Worm (Caenorhabditis elegans) whole organism, young adult: Measurements from ENCODE around the gene srg-23.
A peak's percentile ranks its signal among the peaks of the same experiment; 100 is the strongest.

ENCODE experiments used
- B0261.1 ChIP-seq: sonication (generic microtip); optimal IDR thresholded peaks from 2 replicates; lab custom pipeline; 2016; ENCODE audit warnings: mild to moderate bottlenecking, missing genetic modification characterization, moderate library complexity, missing compliant biosample characterization
- C06A6.2 ChIP-seq: fragments of 200-800 bp; sonication (Bioruptor generic); conservative IDR thresholded peaks from 2 replicates; pipeline ENCODE4 v1.3.6; 2022; ENCODE audit warnings: missing genetic modification characterization, missing compliant biosample characterization
- F49E8.2 ChIP-seq: sonication (generic microtip); optimal IDR thresholded peaks from 3 replicates; lab custom pipeline; 2017; ENCODE audit warnings: missing genetic modification characterization, mild to moderate bottlenecking, missing compliant biosample characterization, antibody characterized with exemption, moderate library complexity; ENCODE audit not compliant: insufficient read depth
- K12H6.12 ChIP-seq: fragments of 200-800 bp; sonication (Bioruptor generic); optimal IDR thresholded peaks from 2 replicates; lab custom pipeline; 2018; ENCODE audit warnings: mild to moderate bottlenecking, missing genetic modification characterization, missing compliant biosample characterization
- ZK185.1 ChIP-seq: sonication (generic microtip); optimal IDR thresholded peaks from 2 replicates; lab custom pipeline; 2016; ENCODE audit warnings: mild to moderate bottlenecking, missing genetic modification characterization, missing compliant biosample characterization; ENCODE audit not compliant: poor library complexity, severe bottlenecking
- aptf-2 ChIP-seq: fragments of 200-800 bp; sonication (Bioruptor generic); conservative IDR thresholded peaks from 2 replicates; pipeline ENCODE4 v1.3.6; 2022; ENCODE audit warnings: missing genetic modification reagents, missing genetic modification characterization, missing compliant biosample characterization
- aptf-3 ChIP-seq: fragments of 200-800 bp; sonication (Bioruptor generic); IDR thresholded peaks from 2 replicates; pipeline ENCODE4 v1.3.6; 2022; ENCODE audit warnings: missing genetic modification characterization, missing compliant biosample characterization
- atf-7 ChIP-seq: sonication (generic microtip); optimal IDR thresholded peaks from 2 replicates; lab custom pipeline; 2017; ENCODE audit warnings: mild to moderate bottlenecking, missing genetic modification characterization, missing compliant biosample characterization
- attf-3 ChIP-seq: fragments of 200-800 bp; sonication (Bioruptor generic); conservative IDR thresholded peaks from 2 replicates; pipeline ENCODE4 v1.3.6; 2022; ENCODE audit warnings: missing genetic modification reagents, missing genetic modification characterization, missing compliant biosample characterization
- ccch-3 ChIP-seq: fragments of 200-800 bp; sonication (Bioruptor generic); optimal IDR thresholded peaks from 2 replicates; lab custom pipeline; 2018; ENCODE audit warnings: mild to moderate bottlenecking, missing genetic modification characterization, missing compliant biosample characterization
- dox-1 ChIP-seq: fragments of 200-800 bp; sonication (Bioruptor generic); IDR thresholded peaks from 2 replicates; pipeline ENCODE4 v1.3.6; 2022; ENCODE audit warnings: missing genetic modification reagents, missing genetic modification characterization, missing compliant biosample characterization
- efl-1 ChIP-seq: fragments of 150-350 bp; optimal IDR thresholded peaks from 2 replicates; lab custom pipeline; 2014; ENCODE audit warnings: missing biosample characterization, missing genetic modification reagents, missing genetic modification characterization
- egl-44 ChIP-seq: fragments of 200-800 bp; sonication (Bioruptor generic); IDR thresholded peaks from 2 replicates; pipeline ENCODE4 v1.3.6; 2022; ENCODE audit warnings: missing genetic modification reagents, missing genetic modification characterization, missing compliant biosample characterization
- egrh-3 ChIP-seq: fragments of 200-800 bp; sonication (Bioruptor generic); IDR thresholded peaks from 2 replicates; pipeline ENCODE4 v1.3.6; 2022; ENCODE audit warnings: missing genetic modification reagents, missing genetic modification characterization, missing compliant biosample characterization
- fkh-3 ChIP-seq: sonication (generic microtip); optimal IDR thresholded peaks from 2 replicates; lab custom pipeline; 2016; ENCODE audit warnings: mild to moderate bottlenecking, missing genetic modification characterization, missing compliant biosample characterization
- him-1 ChIP-seq: sonication (generic microtip); optimal IDR thresholded peaks from 2 replicates; lab custom pipeline; 2016; ENCODE audit warnings: missing genotype, missing genetic modification reagents, missing genetic modification characterization, missing compliant biosample characterization
- let-526 ChIP-seq: fragments of 200-800 bp; sonication (Bioruptor generic); IDR thresholded peaks from 2 replicates; pipeline ENCODE4 v1.3.6; 2022; ENCODE audit warnings: missing genetic modification reagents, missing genetic modification characterization, missing compliant biosample characterization
- let-607 ChIP-seq, 2 experiments: fragments of 200-800 bp in 1 of 2; sonication (Bioruptor generic) in 1 of 2; sonication (generic microtip) in 1 of 2; optimal IDR thresholded peaks; 2 replicates each; lab custom pipeline; 2016 to 2018; ENCODE audit warnings: mild to moderate bottlenecking in 2 of 2, missing compliant biosample characterization in 2 of 2, missing genetic modification characterization in 2 of 2, moderate library complexity in 2 of 2, missing genotype in 1 of 2
- lin-40 ChIP-seq: sonication (generic microtip); optimal IDR thresholded peaks from 2 replicates; lab custom pipeline; 2016; ENCODE audit warnings: missing genetic modification characterization, mild to moderate bottlenecking, missing compliant biosample characterization, missing genotype, missing genetic modification reagents
- lin-54 ChIP-seq: fragments of 200-800 bp; sonication (Bioruptor generic); optimal IDR thresholded peaks from 2 replicates; lab custom pipeline; 2018; ENCODE audit warnings: mild to moderate bottlenecking, missing genetic modification characterization, missing compliant biosample characterization
- lir-1 ChIP-seq: fragments of 200-800 bp; sonication (Bioruptor generic); conservative IDR thresholded peaks from 2 replicates; pipeline ENCODE4 v1.3.6; 2022; ENCODE audit warnings: missing genetic modification reagents, missing genetic modification characterization, missing compliant biosample characterization
- lsl-1 ChIP-seq: fragments of 200-800 bp; sonication (Bioruptor generic); optimal IDR thresholded peaks from 2 replicates; lab custom pipeline; 2018; ENCODE audit warnings: mild to moderate bottlenecking, missing genetic modification characterization, moderate library complexity, missing compliant biosample characterization
- madf-10 ChIP-seq: sonication (generic microtip); optimal IDR thresholded peaks from 2 replicates; lab custom pipeline; 2016; ENCODE audit warnings: mild to moderate bottlenecking, missing genetic modification characterization, missing compliant biosample characterization
- madf-8 ChIP-seq: fragments of 200-800 bp; sonication (Bioruptor generic); conservative IDR thresholded peaks from 2 replicates; pipeline ENCODE4 v1.3.6; 2022; ENCODE audit warnings: missing genetic modification reagents, missing genetic modification characterization, missing compliant biosample characterization
- mel-28 ChIP-seq: sonication (generic microtip); optimal IDR thresholded peaks from 2 replicates; lab custom pipeline; 2016; ENCODE audit warnings: borderline replicate concordance, mild to moderate bottlenecking, missing genetic modification characterization, missing compliant biosample characterization
- nfya-1 ChIP-seq: sonication (generic microtip); optimal IDR thresholded peaks from 2 replicates; lab custom pipeline; 2017; ENCODE audit warnings: antibody characterized with exemption, missing compliant biosample characterization, missing genetic modification characterization, borderline replicate concordance; ENCODE audit not compliant: insufficient read depth
- nfya-2 ChIP-seq: fragments of 200-800 bp; sonication (Bioruptor generic); IDR thresholded peaks from 2 replicates; pipeline ENCODE4 v1.3.6; 2022; ENCODE audit warnings: missing genetic modification reagents, missing genetic modification characterization, missing compliant biosample characterization
- pha-4 ChIP-seq: fragments of 150-350 bp; sonication (generic microtip); optimal IDR thresholded peaks from 2 replicates; lab custom pipeline; 2014; ENCODE audit warnings: missing biosample characterization, missing genetic modification reagents, missing genetic modification characterization
- rpc-1 ChIP-seq, 2 experiments: fragments of 150-350 bp in 1 of 2; sonication (generic microtip) in 1 of 2; optimal IDR thresholded peaks; 2 replicates each; lab custom pipeline; 2014 to 2018; ENCODE audit warnings: missing biosample characterization in 1 of 2, missing genetic modification characterization in 1 of 2, missing genetic modification reagents in 1 of 2, missing genotype in 1 of 2
- snpc-4 ChIP-seq, 5 experiments: fragments of 150-350 bp in 1 of 5; sonication (generic microtip) in 4 of 5; optimal IDR thresholded peaks; 2 replicates each; lab custom pipeline; 2014 to 2018; ENCODE audit warnings: missing genetic modification characterization in 5 of 5, missing biosample characterization in 3 of 5, antibody characterized with exemption in 2 of 5, mild to moderate bottlenecking in 2 of 5, missing compliant biosample characterization in 2 of 5, missing genotype in 2 of 5, moderate library complexity in 2 of 5, missing genetic modification reagents in 1 of 5
- zfh-2 ChIP-seq: fragments of 200-800 bp; sonication (Bioruptor generic); conservative IDR thresholded peaks from 2 replicates; pipeline ENCODE4 v1.3.6; 2022; ENCODE audit warnings: missing genetic modification reagents, missing genetic modification characterization, missing compliant biosample characterization
- ztf-18 ChIP-seq: sonication (generic microtip); optimal IDR thresholded peaks from 2 replicates; lab custom pipeline; 2016; ENCODE audit warnings: missing genotype, mild to moderate bottlenecking, missing genetic modification characterization, missing compliant biosample characterization
- ztf-26 ChIP-seq: sonication (generic microtip); optimal IDR thresholded peaks from 2 replicates; lab custom pipeline; 2017; ENCODE audit warnings: missing genetic modification characterization, missing compliant biosample characterization

Gene srg-23

ce11 chrII:3048378-3048777 is 47.6 kb downstream of the srg-23 start, which contains the start of gene sri-28:
Gene sri-28, plus strand, starts transcription at chrII:3048678.
- no peak for TF ChIP-seq atf-7 (tag; lab: Kevin White, UChicago)
- no peak for TF ChIP-seq egrh-3 (GFP tag; lab: Robert Waterston, UW)
- TF ChIP-seq zfh-2 (GFP tag; lab: Robert Waterston, UW), result no peak
- no peak for TF ChIP-seq dox-1 (GFP tag; lab: Robert Waterston, UW)
- no peak for TF ChIP-seq lin-40
- TF ChIP-seq let-607 (tag; optimal IDR thresholded peaks at IDR 0.05; lab: Kevin White, UChicago), result no peak
- no peak for TF ChIP-seq ccch-3 (GFP tag; lab: Kevin White, UChicago)
- no peak for TF ChIP-seq nfya-2 (GFP tag; lab: Robert Waterston, UW)
- no peak for TF ChIP-seq fkh-3

ce11 chrII:3045875-3046274 is 50.1 kb downstream of the srg-23 start, which contains the start of gene sri-30:
Gene sri-30, plus strand, starts transcription at chrII:3046175.
- no peak for TF ChIP-seq ztf-26 (tag; lab: Kevin White, UChicago)
- no peak for TF ChIP-seq efl-1 (GFP tag; lab: Kevin White, UChicago)
- no peak for TF ChIP-seq him-1 (tag; lab: Kevin White, UChicago)
- no peak for TF ChIP-seq ztf-18 (tag; lab: Kevin White, UChicago)
- TF ChIP-seq madf-10 (tag; lab: Kevin White, UChicago), result no peak
- no peak for TF ChIP-seq F49E8.2 (tag; lab: Kevin White, UChicago)
- TF ChIP-seq let-526 (GFP tag; lab: Robert Waterston, UW), result no peak

ce11 chrII:3045422-3045821 is 50.5 kb downstream of the srg-23 start:
- TF ChIP-seq lin-40 (no peak), B0261.1 (no peak), zfh-2 (GFP tag; lab: Robert Waterston, UW) (peak; percentile 85), rpc-1 (optimal IDR thresholded peaks at IDR 0.05; lab: Kevin White, UChicago) (no peak), rpc-1 (tag; optimal IDR thresholded peaks at IDR 0.05; lab: Kevin White, UChicago) (no peak), attf-3 (GFP tag; lab: Robert Waterston, UW) (0 out of 2 replicates have a peak, but pooled peaks have one; percentile 20), lsl-1 (GFP tag; lab: Kevin White, UChicago) (no peak), lin-54 (GFP tag; lab: Kevin White, UChicago) (no peak), pha-4 (no peak)
- TF ChIP-seq, all 124 proteins: peak for 2

ce11 chrII:3044023-3044422 is 51.9 kb downstream of the srg-23 start, which contains the start of gene sri-29:
Gene sri-29, plus strand, starts transcription at chrII:3044323.
- TF ChIP-seq egl-44 (no peak), atf-7 (tag; lab: Kevin White, UChicago) (no peak), aptf-3 (GFP tag; lab: Robert Waterston, UW) (no peak), aptf-2 (GFP tag; lab: Robert Waterston, UW) (no peak), madf-10 (tag; lab: Kevin White, UChicago) (no peak), nfya-1 (tag; lab: Kevin White, UChicago) (no peak), madf-8 (GFP tag; lab: Robert Waterston, UW) (no peak), ZK185.1 (tag; lab: Kevin White, UChicago) (no peak), snpc-4 (GFP tag; optimal IDR thresholded peaks at IDR 0.05; lab: Kevin White, UChicago) (no peak), snpc-4 (tag; optimal IDR thresholded peaks at IDR 0.05; lab: Kevin White, UChicago) (no peak), fkh-3 (no peak), C06A6.2 (GFP tag; lab: Robert Waterston, UW) (no peak), lin-40 (no peak), lir-1 (GFP tag; lab: Robert Waterston, UW) (no peak), K12H6.12 (tag; lab: Kevin White, UChicago) (no peak), mel-28 (tag; lab: Kevin White, UChicago) (no peak)
